Worm (Caenorhabditis elegans) whole organism, early embryonic: ENCODE data around the gene tag-244.

Source experiments
- B0310.2 ChIP-seq: sonication (generic microtip); optimal IDR thresholded peaks from 2 replicates; lab custom pipeline; 2016; ENCODE audit warnings: mild to moderate bottlenecking, missing genetic modification characterization, missing compliant biosample characterization
- F13C5.2 ChIP-seq: sonication (generic microtip); optimal IDR thresholded peaks from 2 replicates; lab custom pipeline; 2017; ENCODE audit warnings: mild to moderate bottlenecking, missing genetic modification characterization, inconsistent platforms, missing compliant biosample characterization
- aly-1 ChIP-seq: sonication (generic microtip); optimal IDR thresholded peaks from 2 replicates; lab custom pipeline; 2016; ENCODE audit warnings: missing genetic modification characterization, missing compliant biosample characterization
- ama-1 ChIP-seq: fragments of 150-350 bp; optimal IDR thresholded peaks from 2 replicates; lab custom pipeline; 2014
- ceh-36 ChIP-seq: sonication (generic microtip); optimal IDR thresholded peaks from 2 replicates; lab custom pipeline; 2016; ENCODE audit warnings: missing genetic modification characterization, inconsistent platforms, missing compliant biosample characterization
- ets-7 ChIP-seq: sonication (generic microtip); optimal IDR thresholded peaks from 2 replicates; lab custom pipeline; 2016; ENCODE audit warnings: missing genotype, missing genetic modification characterization, missing compliant biosample characterization
- flt-1 ChIP-seq: fragments of 200-800 bp; sonication (Bioruptor generic); IDR thresholded peaks from 2 replicates; pipeline ENCODE4 v1.3.6; 2022; ENCODE audit warnings: missing genetic modification characterization, missing compliant biosample characterization
- hmbx-1 ChIP-seq: sonication (generic microtip); optimal IDR thresholded peaks from 2 replicates; lab custom pipeline; 2016; ENCODE audit warnings: mild to moderate bottlenecking, missing genetic modification characterization, missing compliant biosample characterization
- hmg-4 ChIP-seq: fragments of 200-800 bp; sonication (Bioruptor generic); optimal IDR thresholded peaks from 2 replicates; lab custom pipeline; 2018; ENCODE audit warnings: mild to moderate bottlenecking, missing genetic modification characterization, missing compliant biosample characterization
- hnd-1 ChIP-seq: sonication (generic microtip); optimal IDR thresholded peaks from 2 replicates; lab custom pipeline; 2016; ENCODE audit warnings: missing genetic modification characterization, missing compliant biosample characterization
- pes-1 ChIP-seq: fragments of 200-800 bp; sonication (Bioruptor generic); IDR thresholded peaks from 2 replicates; pipeline ENCODE4 v1.3.6; 2022; ENCODE audit warnings: missing genetic modification reagents, missing genetic modification characterization, missing compliant biosample characterization
- scrt-1 ChIP-seq: fragments of 200-800 bp; sonication (Bioruptor generic); IDR thresholded peaks from 2 replicates; pipeline ENCODE4 v1.3.6; 2022; ENCODE audit warnings: missing genetic modification characterization, missing compliant biosample characterization
- sea-1 ChIP-seq: fragments of 200-800 bp; sonication (Bioruptor generic); conservative IDR thresholded peaks from 2 replicates; pipeline ENCODE4 v1.3.6; 2022; ENCODE audit warnings: missing genetic modification characterization, missing compliant biosample characterization
- tra-4 ChIP-seq: sonication (generic microtip); optimal IDR thresholded peaks from 2 replicates; lab custom pipeline; 2017; ENCODE audit warnings: missing genetic modification characterization, missing compliant biosample characterization

- no peak for TF ChIP-seq ama-1 (lab: Kevin White, UChicago)
- peak; percentile 51 for TF ChIP-seq flt-1 (GFP tag; lab: Robert Waterston, UW)
- no peak for TF ChIP-seq hmbx-1 (tag; lab: Kevin White, UChicago)
- no peak for TF ChIP-seq B0310.2 (tag; lab: Kevin White, UChicago)
- TF ChIP-seq ceh-36 = no peak
- no peak for TF ChIP-seq tra-4 (tag; lab: Kevin White, UChicago)
- TF ChIP-seq sea-1 (GFP tag; lab: Robert Waterston, UW) = peak; percentile 66; the same call in 1 of the 2 replicates
- TF ChIP-seq aly-1 (tag; lab: Kevin White, UChicago) = no peak
- TF ChIP-seq hnd-1 (tag; lab: Kevin White, UChicago) = no peak
- TF ChIP-seq scrt-1 (GFP tag; lab: Robert Waterston, UW) = 0 out of 2 replicates have a peak, but pooled peaks have one; percentile 56
- TF ChIP-seq F13C5.2 (tag; lab: Kevin White, UChicago) = no peak
- no peak for TF ChIP-seq ets-7 (tag; lab: Kevin White, UChicago)
- TF ChIP-seq pes-1 (GFP tag; lab: Robert Waterston, UW) = peak; percentile 69
- no peak for TF ChIP-seq hmg-4
Observed at ce11 chrIV:1514415-1514814, 36.3 kb upstream of the tag-244 start.
